Worm (Caenorhabditis elegans) whole organism, L2 larva: ENCODE data around the gene ampd-1.

ENCODE experiments used
- C34F6.9 ChIP-seq: fragments of 150-350 bp; optimal IDR thresholded peaks from 2 replicates; lab custom pipeline; 2014; ENCODE audit warnings: missing biosample characterization, missing genetic modification characterization
- R02D3.7 ChIP-seq: fragments of 150-350 bp; optimal IDR thresholded peaks from 2 replicates; lab custom pipeline; 2014; ENCODE audit warnings: missing biosample characterization, missing genetic modification characterization
- Y55F3AM.14 ChIP-seq: fragments of 200-800 bp; sonication (Bioruptor generic); optimal IDR thresholded peaks from 2 replicates; lab custom pipeline; 2018; ENCODE audit warnings: mild to moderate bottlenecking, missing genetic modification characterization, missing compliant biosample characterization
- ZK546.5 ChIP-seq: sonication (generic microtip); optimal IDR thresholded peaks from 2 replicates; lab custom pipeline; 2017; ENCODE audit warnings: missing biosample characterization, missing genetic modification characterization
- alr-1 ChIP-seq: fragments of 150-350 bp; optimal IDR thresholded peaks from 2 replicates; lab custom pipeline; 2014; ENCODE audit warnings: missing biosample characterization, missing genetic modification characterization
- ama-1 ChIP-seq: fragments of 150-350 bp; optimal IDR thresholded peaks from 2 replicates; lab custom pipeline; 2018; ENCODE audit warnings: inconsistent platforms
- blmp-1 ChIP-seq: sonication (generic microtip); optimal IDR thresholded peaks from 2 replicates; lab custom pipeline; 2017; ENCODE audit warnings: missing genetic modification characterization, mild to moderate bottlenecking, missing compliant biosample characterization, antibody characterized with exemption, moderate library complexity; ENCODE audit not compliant: insufficient read depth
- ceh-16 ChIP-seq: fragments of 150-350 bp; optimal IDR thresholded peaks from 2 replicates; lab custom pipeline; 2014; ENCODE audit warnings: missing biosample characterization, missing genetic modification characterization
- crh-2 ChIP-seq: sonication (generic microtip); optimal IDR thresholded peaks from 2 replicates; lab custom pipeline; 2017; ENCODE audit warnings: missing biosample characterization, missing genetic modification characterization
- dmd-4 ChIP-seq: sonication (generic microtip); optimal IDR thresholded peaks from 2 replicates; lab custom pipeline; 2017; ENCODE audit warnings: missing biosample characterization, missing genetic modification characterization
- egl-27 ChIP-seq: sonication (generic microtip); optimal IDR thresholded peaks from 3 replicates; lab custom pipeline; 2017; ENCODE audit warnings: missing biosample characterization, missing genetic modification reagents, missing genetic modification characterization
- elt-1 ChIP-seq: fragments of 150-350 bp; optimal IDR thresholded peaks from 2 replicates; lab custom pipeline; 2014; ENCODE audit warnings: missing biosample characterization, missing genetic modification characterization
- elt-3 ChIP-seq: sonication (generic microtip); optimal IDR thresholded peaks from 2 replicates; lab custom pipeline; 2017; ENCODE audit warnings: missing biosample characterization, missing genetic modification characterization
- fos-1 ChIP-seq: fragments of 150-350 bp; optimal IDR thresholded peaks from 2 replicates; lab custom pipeline; 2014; ENCODE audit warnings: missing biosample characterization, missing genetic modification characterization
- lin-11 ChIP-seq: fragments of 150-350 bp; sonication (generic microtip); optimal IDR thresholded peaks from 2 replicates; lab custom pipeline; 2014; ENCODE audit warnings: missing biosample characterization, missing genetic modification characterization, inconsistent platforms, mixed read lengths
- lsy-2 ChIP-seq, 2 experiments: fragments of 150-350 bp in 1 of 2; sonication (generic microtip) in 1 of 2; optimal IDR thresholded peaks; 2 replicates each; lab custom pipeline; 2014 to 2017; ENCODE audit warnings: missing biosample characterization in 2 of 2, missing genetic modification characterization in 2 of 2
- mbf-1 ChIP-seq: sonication (generic microtip); optimal IDR thresholded peaks from 2 replicates; lab custom pipeline; 2017; ENCODE audit warnings: missing biosample characterization, missing genetic modification characterization
- mdl-1 ChIP-seq, 2 experiments: fragments of 150-350 bp in 1 of 2; sonication (generic microtip) in 1 of 2; optimal IDR thresholded peaks; 2 replicates each; lab custom pipeline; 2017; ENCODE audit warnings: missing biosample characterization in 2 of 2, missing genetic modification characterization in 2 of 2
- nhr-10 ChIP-seq: sonication (generic microtip); optimal IDR thresholded peaks from 2 replicates; lab custom pipeline; 2017; ENCODE audit warnings: missing biosample characterization, missing genetic modification characterization
- nhr-12 ChIP-seq: fragments of 150-350 bp; optimal IDR thresholded peaks from 2 replicates; lab custom pipeline; 2014; ENCODE audit warnings: missing biosample characterization, missing genetic modification characterization
- nhr-129 ChIP-seq: fragments of 150-350 bp; optimal IDR thresholded peaks from 2 replicates; lab custom pipeline; 2014; ENCODE audit warnings: missing biosample characterization, missing genetic modification characterization
- nhr-21 ChIP-seq: fragments of 150-350 bp; optimal IDR thresholded peaks from 2 replicates; lab custom pipeline; 2014; ENCODE audit warnings: missing biosample characterization, missing genetic modification characterization
- nhr-23 ChIP-seq: fragments of 150-350 bp; optimal IDR thresholded peaks from 2 replicates; lab custom pipeline; 2014; ENCODE audit warnings: missing biosample characterization, missing genetic modification reagents, missing genetic modification characterization
- nhr-237 ChIP-seq: fragments of 150-350 bp; optimal IDR thresholded peaks from 2 replicates; lab custom pipeline; 2014; ENCODE audit warnings: missing biosample characterization, missing genetic modification characterization
- nhr-25 ChIP-seq: fragments of 150-350 bp; sonication (generic microtip); optimal IDR thresholded peaks from 3 replicates; lab custom pipeline; 2014; ENCODE audit warnings: missing biosample characterization, missing genetic modification characterization
- nhr-6 ChIP-seq: fragments of 150-350 bp; optimal IDR thresholded peaks from 2 replicates; lab custom pipeline; 2014; ENCODE audit warnings: missing biosample characterization, missing genetic modification characterization
- nhr-77 ChIP-seq: fragments of 150-350 bp; optimal IDR thresholded peaks from 2 replicates; lab custom pipeline; 2014; ENCODE audit warnings: missing biosample characterization, missing genetic modification characterization
- skn-1 ChIP-seq: sonication (generic microtip); optimal IDR thresholded peaks from 2 replicates; lab custom pipeline; 2017; ENCODE audit warnings: missing biosample characterization, missing genetic modification characterization
- sma-9 ChIP-seq, 2 experiments: fragments of 150-350 bp in 1 of 2; sonication (generic microtip) in 1 of 2; optimal IDR thresholded peaks; 2 replicates each; lab custom pipeline; 2014 to 2016; ENCODE audit warnings: missing genetic modification characterization in 2 of 2, mild to moderate bottlenecking in 1 of 2, missing biosample characterization in 1 of 2, missing compliant biosample characterization in 1 of 2, missing genetic modification reagents in 1 of 2, moderate library complexity in 1 of 2
- snpc-4 ChIP-seq: fragments of 150-350 bp; optimal IDR thresholded peaks from 2 replicates; lab custom pipeline; 2014; ENCODE audit warnings: missing biosample characterization, missing genetic modification characterization
- unc-55 ChIP-seq: fragments of 150-350 bp; sonication (generic microtip); optimal IDR thresholded peaks from 3 replicates; lab custom pipeline; 2014; ENCODE audit warnings: missing biosample characterization, missing genetic modification reagents, missing genetic modification characterization
- unc-62 ChIP-seq: fragments of 150-350 bp; optimal IDR thresholded peaks from 2 replicates; lab custom pipeline; 2014; ENCODE audit warnings: missing biosample characterization, missing genetic modification reagents, missing genetic modification characterization
- ztf-1 ChIP-seq: fragments of 200-800 bp; sonication (Bioruptor generic); conservative IDR thresholded peaks from 2 replicates; pipeline ENCODE4 v1.3.6; 2022; ENCODE audit warnings: missing genetic modification characterization, missing compliant biosample characterization
- ztf-11 ChIP-seq: sonication (generic microtip); optimal IDR thresholded peaks from 2 replicates; lab custom pipeline; 2017; ENCODE audit warnings: missing biosample characterization, missing genetic modification characterization

ampd-1 gene

DNA sequence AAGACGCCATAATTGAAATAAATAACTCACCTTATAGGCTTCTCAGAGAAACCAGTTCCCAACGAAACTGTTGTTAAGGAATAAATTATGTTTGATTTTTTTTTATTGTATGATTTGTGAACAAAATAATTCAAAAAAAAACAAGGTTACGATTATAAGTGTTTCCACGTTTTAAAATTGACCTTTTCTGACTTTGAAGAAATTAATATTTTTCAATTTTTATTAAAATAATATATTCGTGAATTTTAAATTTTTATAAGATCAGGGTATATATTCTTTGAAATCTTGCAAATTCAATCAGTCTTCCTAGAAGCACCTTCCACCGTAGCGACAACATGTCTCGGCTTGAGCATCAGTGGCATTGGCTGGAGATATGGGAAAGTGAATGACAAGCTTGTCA is 28.8 kb upstream of the ampd-1 start, which contains the start of gene C27D6.3:
C27D6.3 (minus strand) TSS at position 101 of the 400 bp plus-strand sequence.
- no peak for TF ChIP-seq fos-1 (tag; lab: Kevin White, UChicago)
- no peak for TF ChIP-seq ztf-1 (GFP tag; lab: Robert Waterston, UW)
- no peak for TF ChIP-seq R02D3.7 (tag; lab: Kevin White, UChicago)
- no peak for TF ChIP-seq ceh-16 (tag; lab: Kevin White, UChicago)
- no peak for TF ChIP-seq ZK546.5 (tag; lab: Kevin White, UChicago)
- TF ChIP-seq skn-1 (tag; lab: Kevin White, UChicago) = no peak
- TF ChIP-seq sma-9 (GFP tag; optimal IDR thresholded peaks at IDR 0.05; lab: Kevin White, UChicago) = no peak
- TF ChIP-seq sma-9 (tag; optimal IDR thresholded peaks at IDR 0.05; lab: Kevin White, UChicago) = no peak
- TF ChIP-seq mdl-1 (tag; optimal IDR thresholded peaks at IDR 0.05; lab: Kevin White, UChicago) = no peak
- TF ChIP-seq ztf-11 (tag; lab: Kevin White, UChicago) = no peak
- no peak for TF ChIP-seq lsy-2 (tag; optimal IDR thresholded peaks at IDR 0.05; lab: Kevin White, UChicago)
- TF ChIP-seq nhr-10 (tag; lab: Kevin White, UChicago) = no peak
- TF ChIP-seq elt-3 = no peak
- no peak for TF ChIP-seq nhr-237 (tag; lab: Kevin White, UChicago)
- TF ChIP-seq blmp-1 (tag; lab: Kevin White, UChicago) = no peak
- no peak for TF ChIP-seq Y55F3AM.14 (GFP tag; lab: Kevin White, UChicago)
- TF ChIP-seq ama-1 (lab: Kevin White, UChicago) = no peak
- no peak for TF ChIP-seq nhr-25 (tag; lab: Kevin White, UChicago)

DNA sequence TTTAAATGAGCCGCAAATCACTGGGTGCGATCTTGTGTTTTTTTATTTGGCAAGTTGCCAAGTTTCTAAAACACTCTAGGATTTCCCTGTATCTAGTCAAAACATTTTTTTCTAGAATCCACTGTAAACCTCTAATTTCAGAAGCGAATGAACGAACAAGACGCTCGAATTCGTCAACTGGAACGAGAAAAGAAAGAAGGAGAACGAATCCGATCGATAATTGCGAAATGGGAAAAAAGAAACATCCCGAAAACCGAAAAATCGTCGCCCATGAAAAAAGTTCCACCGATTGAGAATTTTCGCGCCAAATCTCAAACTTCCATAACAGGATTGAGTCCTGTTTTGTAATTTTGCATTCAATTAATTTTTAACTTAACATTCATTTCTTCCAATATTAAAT is 26.2 kb upstream of the ampd-1 start:
- TF ChIP-seq Y55F3AM.14 (GFP tag; lab: Kevin White, UChicago) (no peak), ztf-11 (tag; lab: Kevin White, UChicago) (no peak), crh-2 (tag; lab: Kevin White, UChicago) (no peak), elt-1 (tag; lab: Kevin White, UChicago) (no peak), nhr-77 (no peak), nhr-25 (tag; lab: Kevin White, UChicago) (no peak), ceh-16 (tag; lab: Kevin White, UChicago) (no peak), mbf-1 (no peak), unc-55 (GFP tag; lab: Kevin White, UChicago) (no peak), nhr-12 (no peak), egl-27 (no peak), lin-11 (tag; lab: Kevin White, UChicago) (no peak), nhr-6 (tag; lab: Kevin White, UChicago) (no peak), nhr-10 (tag; lab: Kevin White, UChicago) (no peak)

DNA sequence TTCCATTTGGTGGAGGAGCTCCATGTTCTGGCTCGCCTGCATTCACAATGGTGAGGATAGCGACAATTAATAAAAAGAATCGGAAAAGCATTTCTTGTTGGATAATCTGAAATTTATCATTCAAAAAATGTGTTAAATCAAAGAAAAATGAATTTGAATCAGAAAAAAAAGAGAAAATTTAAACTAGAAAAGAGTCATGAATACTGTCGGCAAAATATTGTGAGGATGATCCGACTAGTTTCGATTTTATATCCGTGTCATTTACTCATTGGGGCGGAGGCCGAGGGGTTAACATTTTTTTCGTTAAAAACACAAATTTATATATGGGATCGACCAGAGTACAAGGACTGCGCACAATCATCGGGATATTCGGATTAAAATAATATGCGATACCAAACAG is 25.2 kb upstream of the ampd-1 start, which contains the start of gene C27D6.12:
C27D6.12 (minus strand) TSS at position 101 of the 400 bp plus-strand sequence.
- TF ChIP-seq ama-1 (lab: Kevin White, UChicago) (no peak), ZK546.5 (tag; lab: Kevin White, UChicago) (no peak), snpc-4 (tag; lab: Kevin White, UChicago) (no peak), alr-1 (tag; lab: Kevin White, UChicago) (no peak), nhr-129 (tag; lab: Kevin White, UChicago) (no peak), lin-11 (tag; lab: Kevin White, UChicago) (no peak), nhr-23 (tag; lab: Kevin White, UChicago) (no peak), C34F6.9 (tag; lab: Kevin White, UChicago) (no peak), nhr-10 (tag; lab: Kevin White, UChicago) (no peak)

DNA sequence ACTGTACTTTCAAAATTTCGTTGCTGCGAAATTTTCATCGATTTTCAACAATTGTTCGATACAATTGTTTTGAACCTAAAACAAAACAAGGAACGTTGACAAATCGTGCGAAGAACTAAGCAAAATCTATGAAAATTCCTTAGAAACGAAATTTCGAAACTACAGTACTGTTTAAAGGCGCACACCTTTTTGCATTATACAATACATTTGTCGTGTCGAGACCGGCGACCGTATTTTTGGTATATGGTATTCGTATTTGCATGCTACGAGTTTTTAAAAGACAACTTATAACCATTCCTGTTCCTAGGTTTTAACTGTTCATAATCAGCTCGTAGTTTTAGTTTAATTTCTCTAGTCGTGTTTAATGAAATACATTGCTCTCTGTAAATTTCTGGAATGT is 24.5 kb upstream of the ampd-1 start:
- TF ChIP-seq egl-27 = no peak
- peak; percentile 23 for TF ChIP-seq ama-1 (lab: Kevin White, UChicago)

DNA sequence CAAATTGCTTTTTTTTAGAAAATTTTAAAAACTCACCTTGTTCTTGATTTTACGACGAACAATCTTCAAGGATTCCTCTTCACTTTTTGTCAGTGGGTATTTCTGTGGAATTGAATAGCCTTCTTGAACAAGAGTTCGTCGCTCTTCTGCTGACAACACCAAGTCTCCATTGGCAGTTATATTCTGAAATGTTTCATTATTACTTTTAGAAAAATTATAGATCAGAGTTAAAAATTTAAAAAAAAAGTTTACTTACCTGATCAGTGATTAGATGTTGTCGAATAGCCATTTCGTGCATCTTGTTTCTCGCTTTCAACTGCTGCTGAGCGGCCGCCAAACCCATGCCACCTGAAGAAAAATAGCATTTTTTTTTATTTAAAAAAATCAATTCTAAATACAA is 22.9 kb upstream of the ampd-1 start:
- TF ChIP-seq dmd-4 (tag; lab: Kevin White, UChicago) = no peak
- TF ChIP-seq nhr-21 = no peak
- no peak for TF ChIP-seq sma-9 (GFP tag; optimal IDR thresholded peaks at IDR 0.05; lab: Kevin White, UChicago)
- no peak for TF ChIP-seq sma-9 (tag; optimal IDR thresholded peaks at IDR 0.05; lab: Kevin White, UChicago)
- no peak for TF ChIP-seq egl-27
- no peak for TF ChIP-seq ZK546.5 (tag; lab: Kevin White, UChicago)
- TF ChIP-seq crh-2 (tag; lab: Kevin White, UChicago) = no peak
- TF ChIP-seq skn-1 (tag; lab: Kevin White, UChicago) = no peak
- no peak for TF ChIP-seq lsy-2 (tag; optimal IDR thresholded peaks at IDR 0.05; lab: Kevin White, UChicago)
- TF ChIP-seq lin-11 (tag; lab: Kevin White, UChicago) = no peak
- no peak for TF ChIP-seq unc-62 (GFP tag; lab: Kevin White, UChicago)
